Fruit fly (Drosophila melanogaster) whole organism, embryonic: ENCODE measurements around the gene CG31800.

Experiments
- Bdp1 ChIP-seq: fragments of 200-800 bp; sonication (Bioruptor generic); optimal IDR thresholded peaks from 3 replicates; lab custom pipeline; 2016; ENCODE audit warnings: missing biosample characterization, missing genetic modification characterization
- CG11560 ChIP-seq: fragments of 200-800 bp; sonication (Bioruptor generic); IDR thresholded peaks from 3 replicates; pipeline ENCODE4 v1.3.6; 2022; ENCODE audit warnings: missing biosample characterization, missing genetic modification characterization
- CG12299 ChIP-seq: fragments of 200-800 bp; sonication (Bioruptor generic); optimal IDR thresholded peaks from 2 replicates; lab custom pipeline; 2018; ENCODE audit warnings: missing biosample characterization, mild to moderate bottlenecking, missing genetic modification characterization
- CG12391 ChIP-seq: fragments of 200-800 bp; sonication (Bioruptor generic); optimal IDR thresholded peaks from 3 replicates; lab custom pipeline; 2018; ENCODE audit warnings: missing biosample characterization, mild to moderate bottlenecking, missing genetic modification characterization, moderate library complexity
- CG13123 ChIP-seq: fragments of 200-800 bp; sonication (Bioruptor generic); optimal IDR thresholded peaks from 2 replicates; lab custom pipeline; 2016; ENCODE audit warnings: missing biosample characterization, missing genetic modification characterization
- CG13296 ChIP-seq: fragments of 200-800 bp; sonication (Bioruptor generic); optimal IDR thresholded peaks from 3 replicates; lab custom pipeline; 2018; ENCODE audit warnings: missing biosample characterization, mild to moderate bottlenecking, missing genetic modification characterization
- CG13424 ChIP-seq: fragments of 200-800 bp; sonication (Bioruptor generic); optimal IDR thresholded peaks from 2 replicates; lab custom pipeline; 2019; ENCODE audit warnings: missing biosample characterization, mild to moderate bottlenecking, missing genetic modification characterization, moderate library complexity
- CG13775 ChIP-seq: fragments of 200-800 bp; sonication (Bioruptor generic); optimal IDR thresholded peaks from 3 replicates; lab custom pipeline; 2017; ENCODE audit warnings: missing biosample characterization, mild to moderate bottlenecking, missing genetic modification characterization
- CG16815 ChIP-seq: fragments of 200-800 bp; sonication (Bioruptor generic); optimal IDR thresholded peaks from 3 replicates; lab custom pipeline; 2017; ENCODE audit warnings: missing biosample characterization, mild to moderate bottlenecking, missing genetic modification characterization
- CG17385 ChIP-seq: fragments of 200-800 bp; sonication (Bioruptor generic); optimal IDR thresholded peaks from 3 replicates; lab custom pipeline; 2018; ENCODE audit warnings: missing biosample characterization, mild to moderate bottlenecking, missing genetic modification characterization
- CG17912 ChIP-seq: fragments of 200-800 bp; sonication (Bioruptor generic); optimal IDR thresholded peaks from 2 replicates; lab custom pipeline; 2018; ENCODE audit warnings: missing biosample characterization, mild to moderate bottlenecking, missing genetic modification characterization
- CG18764 ChIP-seq: fragments of 200-800 bp; sonication (Bioruptor generic); optimal IDR thresholded peaks from 3 replicates; lab custom pipeline; 2016; ENCODE audit warnings: missing biosample characterization, missing genetic modification characterization
- CG2120 ChIP-seq: fragments of 200-800 bp; sonication (Bioruptor generic); optimal IDR thresholded peaks from 3 replicates; lab custom pipeline; 2016; ENCODE audit warnings: missing biosample characterization, missing genetic modification characterization
- CG2202 ChIP-seq: fragments of 200-800 bp; sonication (Bioruptor generic); optimal IDR thresholded peaks from 2 replicates; lab custom pipeline; 2018; ENCODE audit warnings: missing biosample characterization, mild to moderate bottlenecking, missing genetic modification characterization
- CG31224 ChIP-seq: fragments of 200-800 bp; sonication (Bioruptor generic); IDR thresholded peaks from 2 replicates; pipeline ENCODE4 v1.3.6; 2022; ENCODE audit warnings: missing biosample characterization, missing genetic modification characterization
- CG33557 ChIP-seq: fragments of 200-800 bp; sonication (Bioruptor generic); optimal IDR thresholded peaks from 2 replicates; lab custom pipeline; 2019; ENCODE audit warnings: missing biosample characterization, mild to moderate bottlenecking, missing genetic modification characterization, moderate library complexity
- CG4707 ChIP-seq: fragments of 200-800 bp; sonication (Bioruptor generic); optimal IDR thresholded peaks from 2 replicates; lab custom pipeline; 2018; ENCODE audit warnings: missing biosample characterization, mild to moderate bottlenecking, missing genetic modification characterization, moderate library complexity
- CG5245 ChIP-seq: fragments of 200-800 bp; sonication (Bioruptor generic); optimal IDR thresholded peaks from 3 replicates; lab custom pipeline; 2016; ENCODE audit warnings: missing biosample characterization, missing genetic modification characterization
- CG6254 ChIP-seq: fragments of 200-800 bp; sonication (Bioruptor generic); optimal IDR thresholded peaks from 3 replicates; lab custom pipeline; 2017; ENCODE audit warnings: mild to moderate bottlenecking, missing biosample characterization, missing genetic modification reagents, missing genetic modification characterization
- CG6654 ChIP-seq: fragments of 200-800 bp; sonication (Bioruptor generic); optimal IDR thresholded peaks from 2 replicates; lab custom pipeline; 2017; ENCODE audit warnings: missing biosample characterization, mild to moderate bottlenecking, missing genetic modification characterization
- CG6689 ChIP-seq: fragments of 200-800 bp; sonication (Bioruptor generic); IDR thresholded peaks from 2 replicates; pipeline ENCODE4 v1.3.6; 2022; ENCODE audit warnings: missing biosample characterization, missing genetic modification characterization
- CG6813 ChIP-seq: fragments of 200-800 bp; sonication (Bioruptor generic); optimal IDR thresholded peaks from 2 replicates; lab custom pipeline; 2017; ENCODE audit warnings: missing biosample characterization, missing genetic modification characterization, mild to moderate bottlenecking, moderate library complexity, missing genetic modification reagents
- CG6854 ChIP-seq: fragments of 200-800 bp; sonication (Bioruptor generic); optimal IDR thresholded peaks from 3 replicates; lab custom pipeline; 2017; ENCODE audit warnings: missing biosample characterization, mild to moderate bottlenecking, missing genetic modification characterization
- CG8944 ChIP-seq: fragments of 200-800 bp; sonication (Bioruptor generic); optimal IDR thresholded peaks from 3 replicates; lab custom pipeline; 2016; ENCODE audit warnings: missing biosample characterization, missing genetic modification characterization
- CrebB ChIP-seq: fragments of 200-800 bp; sonication (Bioruptor generic); optimal IDR thresholded peaks from 3 replicates; lab custom pipeline; 2018; ENCODE audit warnings: missing biosample characterization, mild to moderate bottlenecking, missing genetic modification characterization
- Dfd ChIP-seq, 2 experiments: fragments of >200 bp; optimal IDR thresholded peaks; 2 replicates each; lab custom pipeline; 2017; ENCODE audit warnings: missing biosample characterization in 2 of 2, missing genetic modification characterization in 2 of 2
- Dip3 ChIP-seq: fragments of 200-800 bp; sonication (Bioruptor generic); optimal IDR thresholded peaks from 3 replicates; lab custom pipeline; 2016; ENCODE audit warnings: missing biosample characterization, missing genetic modification characterization
- Doc2 ChIP-seq: fragments of 200-800 bp; sonication (Bioruptor generic); IDR thresholded peaks from 2 replicates; pipeline ENCODE4 v1.3.6; 2022; ENCODE audit warnings: missing biosample characterization, missing genetic modification characterization
- Ets97D ChIP-seq: fragments of 200-800 bp; sonication (Bioruptor generic); optimal IDR thresholded peaks from 3 replicates; lab custom pipeline; 2016; ENCODE audit warnings: missing biosample characterization, missing genetic modification characterization
- H15 ChIP-seq: fragments of 200-800 bp; sonication (Bioruptor generic); IDR thresholded peaks from 3 replicates; pipeline ENCODE4 v1.3.6; 2022; ENCODE audit warnings: missing biosample characterization, missing genetic modification characterization
- HLH3B ChIP-seq: fragments of 200-800 bp; sonication (Bioruptor generic); IDR thresholded peaks from 2 replicates; pipeline ENCODE4 v1.3.6; 2022; ENCODE audit warnings: missing biosample characterization, missing genetic modification characterization
- Hey ChIP-seq: fragments of 200-800 bp; sonication (Bioruptor generic); optimal IDR thresholded peaks from 3 replicates; lab custom pipeline; 2018; ENCODE audit warnings: missing biosample characterization, mild to moderate bottlenecking, missing genetic modification characterization
- Hsf ChIP-seq: fragments of 200-800 bp; sonication (Bioruptor generic); optimal IDR thresholded peaks from 3 replicates; lab custom pipeline; 2016; ENCODE audit warnings: missing biosample characterization, missing genetic modification characterization
- Med ChIP-seq: fragments of 200-800 bp; sonication (Bioruptor generic); peaks from one replicate; lab custom pipeline; 2016; ENCODE audit warnings: missing biosample characterization, missing genetic modification characterization, mild to moderate bottlenecking, inconsistent platforms, moderate library complexity
- Mes4 ChIP-seq: fragments of 200-800 bp; sonication (Bioruptor generic); optimal IDR thresholded peaks from 2 replicates; lab custom pipeline; 2016; ENCODE audit warnings: missing biosample characterization, missing genetic modification characterization
- Sry-δ ChIP-seq: fragments of 200-800 bp; sonication (Bioruptor generic); optimal IDR thresholded peaks from 2 replicates; lab custom pipeline; 2016; ENCODE audit warnings: missing biosample characterization, missing genetic modification characterization
- amos ChIP-seq: fragments of 200-800 bp; sonication (Bioruptor generic); IDR thresholded peaks from 2 replicates; pipeline ENCODE4 v1.3.6; 2022; ENCODE audit warnings: missing biosample characterization, missing genetic modification characterization; ENCODE audit not compliant: partially characterized antibody
- aop ChIP-seq: fragments of 200-800 bp; sonication (Bioruptor generic); IDR thresholded peaks from 2 replicates; pipeline ENCODE4 v1.3.6; 2022; ENCODE audit warnings: missing biosample characterization, missing genetic modification characterization
- bab2 ChIP-seq: fragments of 200-800 bp; sonication (Bioruptor generic); optimal IDR thresholded peaks from 2 replicates; lab custom pipeline; 2016; ENCODE audit warnings: missing biosample characterization, missing genetic modification characterization
- br ChIP-seq: fragments of >200 bp; optimal IDR thresholded peaks from 2 replicates; lab custom pipeline; 2017
- dati ChIP-seq: fragments of 200-800 bp; sonication (Bioruptor generic); IDR thresholded peaks from 2 replicates; pipeline ENCODE4 v1.3.6; 2022; ENCODE audit warnings: missing biosample characterization, missing genetic modification characterization
- en ChIP-seq: fragments of 200-800 bp; sonication (Bioruptor generic); optimal IDR thresholded peaks from 2 replicates; lab custom pipeline; 2016; ENCODE audit warnings: missing biosample characterization, missing genetic modification characterization
- jigr1 ChIP-seq: fragments of 200-800 bp; sonication (Bioruptor generic); IDR thresholded peaks from 3 replicates; pipeline ENCODE4 v1.3.6; 2022; ENCODE audit warnings: missing biosample characterization, missing genetic modification characterization
- klu ChIP-seq: fragments of 200-800 bp; sonication (Bioruptor generic); IDR thresholded peaks from 2 replicates; pipeline ENCODE4 v1.3.6; 2022; ENCODE audit warnings: missing biosample characterization, missing genetic modification characterization
- mam ChIP-seq: fragments of 200-800 bp; sonication (Bioruptor generic); optimal IDR thresholded peaks from 3 replicates; lab custom pipeline; 2016; ENCODE audit warnings: missing biosample characterization, missing genetic modification characterization
- mirr ChIP-seq: fragments of 200-800 bp; sonication (Bioruptor generic); optimal IDR thresholded peaks from 3 replicates; lab custom pipeline; 2018; ENCODE audit warnings: missing biosample characterization, mild to moderate bottlenecking, missing genetic modification characterization
- nau ChIP-seq: fragments of 200-800 bp; sonication (Bioruptor generic); optimal IDR thresholded peaks from 3 replicates; lab custom pipeline; 2017; ENCODE audit warnings: missing biosample characterization, mild to moderate bottlenecking, missing genetic modification characterization, missing genetic modification reagents
- oc ChIP-seq: fragments of 200-800 bp; sonication (Bioruptor generic); optimal IDR thresholded peaks from 2 replicates; lab custom pipeline; 2018; ENCODE audit warnings: missing biosample characterization, mild to moderate bottlenecking, missing genetic modification characterization, moderate library complexity
- pum ChIP-seq: fragments of 200-800 bp; sonication (Bioruptor generic); optimal IDR thresholded peaks from 2 replicates; lab custom pipeline; 2016; ENCODE audit warnings: missing biosample characterization, missing genetic modification characterization
- sens ChIP-seq: fragments of 200-800 bp; sonication (Bioruptor generic); peaks from one replicate; lab custom pipeline; 2016; ENCODE audit warnings: missing biosample characterization, missing genetic modification characterization
- slbo ChIP-seq: fragments of 200-800 bp; sonication (Bioruptor generic); IDR thresholded peaks from 2 replicates; pipeline ENCODE4 v1.3.6; 2022; ENCODE audit warnings: missing biosample characterization, missing genetic modification characterization
- zfh2 ChIP-seq: fragments of 200-800 bp; sonication (Bioruptor generic); optimal IDR thresholded peaks from 2 replicates; lab custom pipeline; 2016; ENCODE audit warnings: missing biosample characterization, missing genetic modification characterization

Gene CG31800

dm6 chr2L:19045111-19045560 is 10.8 kb upstream of the CG31800 start, which contains the start of the genes Ttc19 and Acn (continued):
- TF ChIP-seq CG5245 (GFP tag; lab: Kevin White, UChicago) = peak; percentile 61
- peak; percentile 66 for TF ChIP-seq CG2202 (tag; lab: Kevin White, UChicago)
- no peak for TF ChIP-seq br (lab: Kevin White, UChicago)
- peak; percentile 78 for TF ChIP-seq CG6689 (GFP tag; lab: Robert Waterston, UW)
- peak; percentile 93 for TF ChIP-seq mam (GFP tag; lab: Kevin White, UChicago)
- peak; percentile 75 for TF ChIP-seq HLH3B
- TF ChIP-seq Hey = no peak
- peak; percentile 50 for TF ChIP-seq CG6254 (GFP tag; lab: Kevin White, UChicago)
- TF ChIP-seq Dip3 (GFP tag; lab: Kevin White, UChicago) = peak; percentile 87
- peak; percentile 72 for TF ChIP-seq klu (GFP tag; lab: Robert Waterston, UW)
- TF ChIP-seq CG18764 (GFP tag; lab: Kevin White, UChicago) = peak; percentile 63
- TF ChIP-seq mirr (GFP tag; lab: Kevin White, UChicago) = peak; percentile 39
- peak; percentile 33 for TF ChIP-seq CG6854 (GFP tag; lab: Kevin White, UChicago)
- TF ChIP-seq dati (GFP tag; lab: Robert Waterston, UW) = peak; percentile 45; the same call in 1 of the 2 replicates
- peak; percentile 98 for TF ChIP-seq sens (GFP tag; lab: Kevin White, UChicago)
- TF ChIP-seq CG13775 (GFP tag; lab: Kevin White, UChicago) = peak; percentile 91
- peak; percentile 73 for TF ChIP-seq CG16815
- TF ChIP-seq CG33557 (GFP tag; lab: Kevin White, UChicago) = peak; percentile 75
- TF ChIP-seq Bdp1 (GFP tag; lab: Kevin White, UChicago) = peak; percentile 78
- peak; percentile 52; the same call in 2 of the 3 replicates for TF ChIP-seq CG11560 (tag; lab: Robert Waterston, UW)
- TF ChIP-seq CG8944 = peak; percentile 91
- no peak for TF ChIP-seq jigr1 (GFP tag; lab: Robert Waterston, UW)
- no peak for TF ChIP-seq nau (GFP tag; lab: Kevin White, UChicago)
- peak; percentile 23 for TF ChIP-seq CG6813 (GFP tag; lab: Kevin White, UChicago)
- TF ChIP-seq CG13123 (GFP tag; lab: Kevin White, UChicago) = peak; percentile 65
- peak; percentile 82 for TF ChIP-seq CG17385 (GFP tag; lab: Kevin White, UChicago)
- TF ChIP-seq zfh2 = peak; percentile 93
- TF ChIP-seq Ets97D = peak; percentile 90
- TF ChIP-seq Sry-δ (GFP tag; lab: Kevin White, UChicago) = peak; percentile 98
- TF ChIP-seq oc (tag; lab: Kevin White, UChicago) = no peak
- peak; percentile 75 for TF ChIP-seq CG13296
- peak; percentile 93 for TF ChIP-seq CG2120 (GFP tag; lab: Kevin White, UChicago)
- TF ChIP-seq CG13424 (tag; lab: Kevin White, UChicago) = peak; percentile 87
- TF ChIP-seq aop (GFP tag; lab: Robert Waterston, UW) = 0 out of 2 replicates have a peak, but pooled peaks have one; percentile 20
- TF ChIP-seq CG31224 (GFP tag; lab: Robert Waterston, UW) = peak; percentile 82
- TF ChIP-seq pum (GFP tag; lab: Kevin White, UChicago) = peak; percentile 91
- TF ChIP-seq CrebB (tag; lab: Kevin White, UChicago) = peak; percentile 54
- TF ChIP-seq CG12299 (tag; lab: Kevin White, UChicago) = peak; percentile 51
- peak; percentile 84 for TF ChIP-seq H15 (GFP tag; lab: Robert Waterston, UW)
- TF ChIP-seq Hsf (GFP tag; lab: Kevin White, UChicago) = peak; percentile 91
- peak; percentile 94 for TF ChIP-seq CG12391
- TF ChIP-seq bab2 (GFP tag; lab: Kevin White, UChicago) = peak; percentile 90
- peak; percentile 89 for TF ChIP-seq slbo (GFP tag; lab: Robert Waterston, UW)
- TF ChIP-seq CG4707 (GFP tag; lab: Kevin White, UChicago) = peak; percentile 25
- peak; percentile 97 for TF ChIP-seq Med (GFP tag; lab: Kevin White, UChicago)
- TF ChIP-seq Mes4 = peak; percentile 76
- TF ChIP-seq amos = peak; percentile 95
- TF ChIP-seq CG6654 (GFP tag; lab: Kevin White, UChicago) = no peak
- peak; percentile 59 for TF ChIP-seq CG17912 (GFP tag; lab: Kevin White, UChicago)
- TF ChIP-seq Dfd (GFP tag; optimal IDR thresholded peaks at IDR 0.05; lab: Kevin White, UChicago) = no peak
- TF ChIP-seq en (GFP tag; lab: Kevin White, UChicago) = peak; percentile 76
- no peak for TF ChIP-seq Doc2 (GFP tag; lab: Robert Waterston, UW)
